Fruit fly (Drosophila melanogaster) whole organism, prepupa: Measurements from ENCODE around the gene shi.

Experiments used
- Blimp-1 ChIP-seq: fragments of 200-800 bp; sonication (Bioruptor generic); optimal IDR thresholded peaks from 3 replicates; lab custom pipeline; 2017; ENCODE audit warnings: missing biosample characterization, missing genetic modification characterization, mild to moderate bottlenecking, moderate library complexity, missing genetic modification reagents
- CG10631 ChIP-seq: fragments of 200-800 bp; sonication (Bioruptor generic); optimal IDR thresholded peaks from 2 replicates; lab custom pipeline; 2016; ENCODE audit warnings: missing biosample characterization, missing genetic modification characterization
- CG10669 ChIP-seq: fragments of 200-800 bp; sonication (Bioruptor generic); optimal IDR thresholded peaks from 3 replicates; lab custom pipeline; 2018; ENCODE audit warnings: missing biosample characterization, mild to moderate bottlenecking, missing genetic modification characterization, moderate library complexity
- CG11294 ChIP-seq: fragments of 200-800 bp; sonication (Bioruptor generic); IDR thresholded peaks from 2 replicates; pipeline ENCODE4 v1.3.6; 2022; ENCODE audit warnings: missing biosample characterization, missing genetic modification characterization
- CG11762 ChIP-seq: fragments of 200-800 bp; sonication (Bioruptor generic); optimal IDR thresholded peaks from 3 replicates; lab custom pipeline; 2016; ENCODE audit warnings: missing biosample characterization, missing genetic modification characterization; ENCODE audit not compliant: insufficient read depth
- CG11902 ChIP-seq: fragments of 200-800 bp; sonication (Bioruptor generic); optimal IDR thresholded peaks from 3 replicates; lab custom pipeline; 2016; ENCODE audit warnings: missing biosample characterization, missing genetic modification characterization
- CG1621 ChIP-seq: fragments of 200-800 bp; sonication (Bioruptor generic); optimal IDR thresholded peaks from 3 replicates; lab custom pipeline; 2018; ENCODE audit warnings: missing biosample characterization, mild to moderate bottlenecking, missing genetic modification characterization
- CG16779 ChIP-seq: fragments of 200-800 bp; sonication (Bioruptor generic); optimal IDR thresholded peaks from 3 replicates; lab custom pipeline; 2017; ENCODE audit warnings: missing biosample characterization, mild to moderate bottlenecking, missing genetic modification characterization
- CG31627 ChIP-seq: fragments of 200-800 bp; sonication (Bioruptor generic); optimal IDR thresholded peaks from 3 replicates; lab custom pipeline; 2016; ENCODE audit warnings: missing biosample characterization, missing genetic modification characterization
- CG32006 ChIP-seq: fragments of 200-800 bp; sonication (Bioruptor generic); optimal IDR thresholded peaks from 3 replicates; lab custom pipeline; 2017; ENCODE audit warnings: missing biosample characterization, mild to moderate bottlenecking, missing genetic modification characterization
- CG34406 ChIP-seq: fragments of 200-800 bp; sonication (Bioruptor generic); optimal IDR thresholded peaks from 3 replicates; lab custom pipeline; 2016; ENCODE audit warnings: missing biosample characterization, missing genetic modification characterization
- CG3919 ChIP-seq: fragments of 200-800 bp; sonication (Bioruptor generic); optimal IDR thresholded peaks from 3 replicates; lab custom pipeline; 2016; ENCODE audit warnings: missing biosample characterization, missing genetic modification characterization
- CG4318 ChIP-seq: fragments of 200-800 bp; sonication (Bioruptor generic); optimal IDR thresholded peaks from 3 replicates; lab custom pipeline; 2017; ENCODE audit warnings: missing biosample characterization, mild to moderate bottlenecking, missing genetic modification characterization
- CG6163 ChIP-seq: fragments of 200-800 bp; sonication (Bioruptor generic); IDR thresholded peaks from 3 replicates; pipeline ENCODE4 v1.3.6; 2022; ENCODE audit warnings: missing biosample characterization, missing genetic modification characterization
- CG6276 ChIP-seq: fragments of 200-800 bp; sonication (Bioruptor generic); optimal IDR thresholded peaks from 2 replicates; lab custom pipeline; 2017; ENCODE audit warnings: missing biosample characterization, mild to moderate bottlenecking, missing genetic modification characterization
- CG6792 ChIP-seq: fragments of 200-800 bp; sonication (Bioruptor generic); optimal IDR thresholded peaks from 3 replicates; lab custom pipeline; 2016; ENCODE audit warnings: missing biosample characterization, missing genetic modification characterization
- CG6808 ChIP-seq: fragments of 200-800 bp; sonication (Bioruptor generic); optimal IDR thresholded peaks from 3 replicates; lab custom pipeline; 2017; ENCODE audit warnings: missing biosample characterization, missing genetic modification characterization, mild to moderate bottlenecking, moderate library complexity, missing genetic modification reagents
- CG6854 ChIP-seq: fragments of 200-800 bp; sonication (Bioruptor generic); optimal IDR thresholded peaks from 2 replicates; lab custom pipeline; 2017; ENCODE audit warnings: missing biosample characterization, mild to moderate bottlenecking, missing genetic modification characterization
- CG7368 ChIP-seq: fragments of 200-800 bp; sonication (Bioruptor generic); optimal IDR thresholded peaks from 3 replicates; lab custom pipeline; 2016; ENCODE audit warnings: missing biosample characterization, missing genetic modification characterization
- CG8119 ChIP-seq: fragments of 200-800 bp; sonication (Bioruptor generic); IDR thresholded peaks from 3 replicates; pipeline ENCODE4 v1.3.6; 2022; ENCODE audit warnings: missing biosample characterization, missing genetic modification characterization
- CG8319 ChIP-seq: fragments of 200-800 bp; sonication (Bioruptor generic); optimal IDR thresholded peaks from 3 replicates; lab custom pipeline; 2016; ENCODE audit warnings: missing biosample characterization, missing genetic modification characterization
- CG9139 ChIP-seq: fragments of 200-800 bp; sonication (Bioruptor generic); optimal IDR thresholded peaks from 3 replicates; lab custom pipeline; 2017; ENCODE audit warnings: missing biosample characterization, mild to moderate bottlenecking, missing genetic modification characterization
- Eip75B ChIP-seq: fragments of 200-800 bp; sonication (Bioruptor generic); optimal IDR thresholded peaks from 3 replicates; lab custom pipeline; 2016; ENCODE audit warnings: missing biosample characterization, missing genetic modification characterization
- Eip78C ChIP-seq: fragments of 200-800 bp; sonication (Bioruptor generic); peaks from one replicate; lab custom pipeline; 2016; ENCODE audit warnings: missing biosample characterization, missing genetic modification characterization
- Eip93F ChIP-seq: fragments of 200-800 bp; sonication (Bioruptor generic); optimal IDR thresholded peaks from 2 replicates; lab custom pipeline; 2016; ENCODE audit warnings: missing biosample characterization, mild to moderate bottlenecking, missing genetic modification characterization
- Hr39 ChIP-seq: fragments of 200-800 bp; sonication (Bioruptor generic); optimal IDR thresholded peaks from 2 replicates; lab custom pipeline; 2016; ENCODE audit warnings: missing biosample characterization, missing genetic modification characterization
- Hr4 ChIP-seq: fragments of 200-800 bp; sonication (Bioruptor generic); optimal IDR thresholded peaks from 3 replicates; lab custom pipeline; 2016; ENCODE audit warnings: missing biosample characterization, missing genetic modification characterization
- Lpt ChIP-seq: fragments of 200-800 bp; sonication (Bioruptor generic); optimal IDR thresholded peaks from 3 replicates; lab custom pipeline; 2016; ENCODE audit warnings: missing biosample characterization, missing genetic modification characterization
- OdsH ChIP-seq: fragments of 200-800 bp; sonication (Bioruptor generic); optimal IDR thresholded peaks from 3 replicates; lab custom pipeline; 2016; ENCODE audit warnings: missing biosample characterization, missing genetic modification characterization
- Smox ChIP-seq: fragments of 200-800 bp; sonication (Bioruptor generic); optimal IDR thresholded peaks from 3 replicates; lab custom pipeline; 2016; ENCODE audit warnings: missing biosample characterization, missing genetic modification characterization
- Sox102F ChIP-seq: fragments of 200-800 bp; sonication (Bioruptor generic); optimal IDR thresholded peaks from 2 replicates; lab custom pipeline; 2016; ENCODE audit warnings: missing biosample characterization, mild to moderate bottlenecking, missing genetic modification characterization
- Sox14 ChIP-seq: fragments of 200-800 bp; sonication (Bioruptor generic); optimal IDR thresholded peaks from 3 replicates; lab custom pipeline; 2016; ENCODE audit warnings: missing biosample characterization, missing genetic modification characterization
- achi ChIP-seq: fragments of 200-800 bp; sonication (Bioruptor generic); optimal IDR thresholded peaks from 3 replicates; lab custom pipeline; 2016; ENCODE audit warnings: missing biosample characterization, missing genetic modification characterization
- acj6 ChIP-seq: fragments of 200-800 bp; sonication (Bioruptor generic); optimal IDR thresholded peaks from 3 replicates; lab custom pipeline; 2016; ENCODE audit warnings: missing biosample characterization, missing genetic modification characterization
- cyc ChIP-seq: fragments of 200-800 bp; sonication (Bioruptor generic); optimal IDR thresholded peaks from 3 replicates; lab custom pipeline; 2016; ENCODE audit warnings: missing biosample characterization, missing genetic modification characterization
- dac ChIP-seq: fragments of 200-800 bp; sonication (Bioruptor generic); optimal IDR thresholded peaks from 2 replicates; lab custom pipeline; 2017; ENCODE audit warnings: missing biosample characterization, mild to moderate bottlenecking, missing genetic modification characterization
- dsx ChIP-seq: fragments of 200-800 bp; optimal IDR thresholded peaks from 3 replicates; lab custom pipeline; 2019; ENCODE audit warnings: missing biosample characterization, mild to moderate bottlenecking, missing genetic modification characterization, moderate library complexity; ENCODE audit not compliant: poor library complexity, severe bottlenecking
- esn ChIP-seq: fragments of 200-800 bp; sonication (Bioruptor generic); optimal IDR thresholded peaks from 2 replicates; lab custom pipeline; 2016; ENCODE audit warnings: missing biosample characterization, mild to moderate bottlenecking, missing genetic modification characterization, moderate library complexity
- fd85E ChIP-seq: fragments of 200-800 bp; sonication (Bioruptor generic); optimal IDR thresholded peaks from 3 replicates; lab custom pipeline; 2016; ENCODE audit warnings: missing biosample characterization, missing genetic modification characterization
- fkh ChIP-seq: fragments of 200-800 bp; sonication (Bioruptor generic); optimal IDR thresholded peaks from 3 replicates; lab custom pipeline; 2017; ENCODE audit warnings: missing biosample characterization, mild to moderate bottlenecking, missing genetic modification characterization, moderate library complexity
- lz ChIP-seq: fragments of 200-800 bp; sonication (Bioruptor generic); optimal IDR thresholded peaks from 3 replicates; lab custom pipeline; 2016; ENCODE audit warnings: missing biosample characterization, missing genetic modification characterization
- salr ChIP-seq, 2 experiments: fragments of 200-800 bp; sonication (Bioruptor generic); optimal IDR thresholded peaks; 3 replicates each; lab custom pipeline; 2016 to 2018; ENCODE audit warnings: missing biosample characterization in 2 of 2, missing genetic modification characterization in 2 of 2, mild to moderate bottlenecking in 1 of 2
- spab ChIP-seq: fragments of 200-800 bp; sonication (Bioruptor generic); optimal IDR thresholded peaks from 2 replicates; lab custom pipeline; 2017; ENCODE audit warnings: missing biosample characterization, mild to moderate bottlenecking, missing genetic modification characterization, missing genetic modification reagents
- ss ChIP-seq, 2 experiments: fragments of 200-800 bp; sonication (Bioruptor generic); optimal IDR thresholded peaks; 2 replicates in 1 of 2; 3 replicates in 1 of 2; lab custom pipeline; 2017 to 2018; ENCODE audit warnings: mild to moderate bottlenecking in 2 of 2, missing biosample characterization in 2 of 2, missing genetic modification characterization in 2 of 2, moderate library complexity in 1 of 2
- svp ChIP-seq: fragments of 200-800 bp; sonication (Bioruptor generic); peaks from one replicate; lab custom pipeline; 2016; ENCODE audit warnings: missing biosample characterization, missing genetic modification characterization
- topi ChIP-seq: fragments of 200-800 bp; sonication (Bioruptor generic); optimal IDR thresholded peaks from 3 replicates; lab custom pipeline; 2016; ENCODE audit warnings: missing biosample characterization, missing genetic modification characterization
- vri ChIP-seq: fragments of 200-800 bp; sonication (Bioruptor generic); optimal IDR thresholded peaks from 3 replicates; lab custom pipeline; 2016; ENCODE audit warnings: missing biosample characterization, mild to moderate bottlenecking, missing genetic modification characterization

The shi gene

dm6 chrX:15891606-15892345 lies at the start of gene shi:
Gene shi (plus strand): TSS chrX:15892116.
- no peak for TF ChIP-seq spab
- peak; percentile 45 for TF ChIP-seq Eip78C (GFP tag; lab: Kevin White, UChicago)
- no peak for TF ChIP-seq topi
- no peak for TF ChIP-seq Blimp-1 (GFP tag; lab: Kevin White, UChicago)
- no peak for TF ChIP-seq CG7368 (GFP tag; lab: Kevin White, UChicago)
- TF ChIP-seq fd85E (GFP tag; lab: Kevin White, UChicago), result no peak
- TF ChIP-seq lz (GFP tag; lab: Kevin White, UChicago), result peak; percentile 6
- TF ChIP-seq CG10631 (GFP tag; lab: Kevin White, UChicago), result peak; percentile 15
- TF ChIP-seq CG34406 (GFP tag; lab: Kevin White, UChicago), result no peak
- no peak for TF ChIP-seq achi
- no peak for TF ChIP-seq CG3919
- TF ChIP-seq Sox14 (GFP tag; lab: Kevin White, UChicago), result peak; percentile 18
- no peak for TF ChIP-seq CG9139 (GFP tag; lab: Kevin White, UChicago)
- TF ChIP-seq CG8119, result no peak
- TF ChIP-seq esn, result peak; percentile 36

dm6 chrX:15844139-15844538 lies 47.8 kb upstream of the shi start, which contains the start of the genes ArgRS and CG8578:
Gene ArgRS (minus strand): TSS chrX:15844145.
Gene CG8578 (plus strand): TSS chrX:15844476.
- TF ChIP-seq CG6276 (no peak), cyc (GFP tag; lab: Kevin White, UChicago) (peak; percentile 36), acj6 (GFP tag; lab: Kevin White, UChicago) (peak; percentile 28), CG11294 (GFP tag; lab: Robert Waterston, UW) (0 out of 2 replicates have a peak, but pooled peaks have one; percentile 33), CG6792 (peak; percentile 20), Hr4 (GFP tag; lab: Kevin White, UChicago) (peak; percentile 72), CG31627 (GFP tag; lab: Kevin White, UChicago) (peak; percentile 49), CG34406 (GFP tag; lab: Kevin White, UChicago) (no peak), Blimp-1 (GFP tag; lab: Kevin White, UChicago) (no peak), Sox102F (GFP tag; lab: Kevin White, UChicago) (no peak), Eip75B (peak; percentile 80), CG4318 (GFP tag; lab: Kevin White, UChicago) (no peak), dac (GFP tag; lab: Kevin White, UChicago) (no peak), Eip93F (GFP tag; lab: Kevin White, UChicago) (no peak), ss (GFP tag; optimal IDR thresholded peaks at IDR 0.05; lab: Kevin White, UChicago) (peak in 1 of 2 experiments; percentile 67), salr (GFP tag; optimal IDR thresholded peaks at IDR 0.05; lab: Kevin White, UChicago) (no peak), svp (no peak), CG6854 (GFP tag; lab: Kevin White, UChicago) (no peak), Sox14 (GFP tag; lab: Kevin White, UChicago) (peak; percentile 62), CG1621 (no peak), dsx (GFP tag; lab: Kevin White, UChicago) (no peak), Smox (GFP tag; lab: Kevin White, UChicago) (no peak), CG16779 (no peak), CG32006 (no peak), esn (peak; percentile 43), fd85E (GFP tag; lab: Kevin White, UChicago) (no peak), CG11902 (GFP tag; lab: Kevin White, UChicago) (no peak), OdsH (GFP tag; lab: Kevin White, UChicago) (peak; percentile 17), spab (no peak), vri (GFP tag; lab: Kevin White, UChicago) (no peak), fkh (GFP tag; lab: Kevin White, UChicago) (no peak), Lpt (GFP tag; lab: Kevin White, UChicago) (no peak), CG10669 (GFP tag; lab: Kevin White, UChicago) (no peak), CG6808 (GFP tag; lab: Kevin White, UChicago) (no peak), CG6163 (GFP tag; lab: Robert Waterston, UW) (no peak), CG9139 (GFP tag; lab: Kevin White, UChicago) (no peak), CG8319 (GFP tag; lab: Kevin White, UChicago) (no peak), lz (GFP tag; lab: Kevin White, UChicago) (peak; percentile 74), Hr39 (GFP tag; lab: Kevin White, UChicago) (peak; percentile 60), topi (peak; percentile 62), CG3919 (no peak), Eip78C (GFP tag; lab: Kevin White, UChicago) (peak; percentile 91), CG11762 (GFP tag; lab: Kevin White, UChicago) (peak; percentile 29)
